Worm (Caenorhabditis elegans) whole organism, early embryonic: ENCODE data around the gene C26E1.2.

Experiments
- scrt-1 ChIP-seq: fragments of 200-800 bp; sonication (Bioruptor generic); IDR thresholded peaks from 2 replicates; pipeline ENCODE4 v1.3.6; 2022; ENCODE audit warnings: missing genetic modification characterization, missing compliant biosample characterization
- tbx-37 ChIP-seq: fragments of 200-800 bp; sonication (Bioruptor generic); conservative IDR thresholded peaks from 2 replicates; pipeline ENCODE4 v1.3.6; 2022; ENCODE audit warnings: missing genetic modification reagents, missing genetic modification characterization, missing compliant biosample characterization

- no peak for TF ChIP-seq tbx-37 (GFP tag; lab: Robert Waterston, UW)
- no peak for TF ChIP-seq scrt-1 (GFP tag; lab: Robert Waterston, UW)
Measured at ce11 chrV:13295859-13296258, 9.1 kb upstream of the C26E1.2 start, which contains the start of gene uig-1.
